Worm (Caenorhabditis elegans) whole organism, L3 larva: ENCODE measurements around the gene srg-25.

ENCODE experiments used
- ceh-9 ChIP-seq: sonication (generic microtip); optimal IDR thresholded peaks from 2 replicates; lab custom pipeline; 2018; ENCODE audit warnings: missing biosample characterization, missing genetic modification characterization
- elt-1 ChIP-seq: fragments of 150-350 bp; optimal IDR thresholded peaks from 2 replicates; lab custom pipeline; 2014; ENCODE audit warnings: missing biosample characterization, missing genetic modification characterization
- elt-3 ChIP-seq, 3 experiments: fragments of 150-350 bp in 1 of 3; sonication (generic microtip) in 2 of 3; optimal IDR thresholded peaks; 2 replicates in 2 of 3; 4 replicates in 1 of 3; lab custom pipeline; 2014 to 2017; ENCODE audit warnings: missing biosample characterization in 3 of 3, missing genetic modification characterization in 3 of 3
- eor-1 ChIP-seq, 2 experiments: fragments of 150-350 bp; optimal IDR thresholded peaks; 2 replicates each; lab custom pipeline; 2014 to 2018; ENCODE audit warnings: missing biosample characterization in 2 of 2, missing genetic modification characterization in 2 of 2
- fos-1 ChIP-seq: fragments of 150-350 bp; optimal IDR thresholded peaks from 2 replicates; lab custom pipeline; 2014; ENCODE audit warnings: missing biosample characterization, missing genetic modification characterization
- mdl-1 ChIP-seq: fragments of 150-350 bp; optimal IDR thresholded peaks from 2 replicates; lab custom pipeline; 2014; ENCODE audit warnings: missing biosample characterization, missing genetic modification characterization
- nhr-25 ChIP-seq: sonication (generic microtip); optimal IDR thresholded peaks from 2 replicates; lab custom pipeline; 2017; ENCODE audit warnings: missing biosample characterization, missing genetic modification characterization
- nhr-28 ChIP-seq: fragments of 150-350 bp; optimal IDR thresholded peaks from 2 replicates; lab custom pipeline; 2014; ENCODE audit warnings: missing biosample characterization, missing genetic modification characterization
- nhr-77 ChIP-seq: fragments of 150-350 bp; optimal IDR thresholded peaks from 2 replicates; lab custom pipeline; 2014; ENCODE audit warnings: missing biosample characterization, missing genetic modification characterization
- tbx-2 ChIP-seq: sonication (generic microtip); optimal IDR thresholded peaks from 2 replicates; lab custom pipeline; 2016; ENCODE audit warnings: mild to moderate bottlenecking, missing genetic modification characterization, missing compliant biosample characterization
- unc-39 ChIP-seq: sonication (generic microtip); optimal IDR thresholded peaks from 4 replicates; lab custom pipeline; 2017; ENCODE audit warnings: missing biosample characterization, missing genetic modification characterization

DNA sequence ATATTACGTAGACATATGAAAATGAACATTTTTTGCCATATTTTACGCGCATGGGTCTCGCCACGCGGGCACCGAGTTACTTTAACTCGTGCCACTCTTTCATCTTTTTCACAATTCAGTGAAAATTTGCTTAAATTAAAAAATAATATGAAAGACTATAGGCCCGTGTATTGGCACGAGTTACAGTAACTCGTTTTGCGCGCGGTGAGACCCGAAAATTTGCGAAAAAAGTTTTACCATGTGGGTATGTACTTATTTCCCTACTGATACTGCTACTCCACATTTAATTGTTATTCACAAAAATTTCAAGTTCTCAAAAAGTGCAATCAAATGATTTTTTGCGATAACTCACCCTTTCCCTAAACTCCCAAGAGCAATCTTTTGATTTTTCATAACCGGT lies 47.6 kb downstream of the srg-25 start:
- TF ChIP-seq elt-1 (tag; lab: Kevin White, UChicago), result no peak
- no peak for TF ChIP-seq nhr-77 (tag; lab: Kevin White, UChicago)
- TF ChIP-seq unc-39 (tag; lab: Kevin White, UChicago), result no peak
- no peak for TF ChIP-seq nhr-28
- no peak for TF ChIP-seq tbx-2 (tag; lab: Kevin White, UChicago)
- no peak for TF ChIP-seq ceh-9 (tag; lab: Kevin White, UChicago)
- TF ChIP-seq fos-1, result no peak
- TF ChIP-seq elt-3 (tag; optimal IDR thresholded peaks at IDR 0.05; lab: Kevin White, UChicago), result no peak
- no peak for TF ChIP-seq nhr-25 (tag; lab: Kevin White, UChicago)
- TF ChIP-seq eor-1 (tag; optimal IDR thresholded peaks at IDR 0.05; lab: Kevin White, UChicago), result no peak
- no peak for TF ChIP-seq mdl-1 (tag; lab: Kevin White, UChicago)
